Fruit fly (Drosophila melanogaster): ENCODE data around the gene lds.

lds gene

dm6 chr3R:7886167-7886858, 33.9 kb upstream of the lds start, which contains the start of gene CG17816:
TSS of gene CG17816 (minus strand) at chr3R:7886733.
- TF ChIP-seq ab (GFP tag; optimal IDR thresholded peaks at IDR 0.05): no peak
- TF ChIP-seq CG11723 (GFP tag; optimal IDR thresholded peaks at IDR 0.05): peak; percentile 25
- TF ChIP-seq CG5180 (GFP tag; optimal IDR thresholded peaks at IDR 0.05): peak; percentile 20
- TF ChIP-seq p53 (GFP tag; optimal IDR thresholded peaks at IDR 0.05): peak; percentile 85
- no peak for TF ChIP-seq CG1603 (tag; optimal IDR thresholded peaks at IDR 0.05)
- no peak for TF ChIP-seq Sin3A (optimal IDR thresholded peaks at IDR 0.05)
- TF ChIP-seq tgo (GFP tag; IDR thresholded peaks at IDR 0.05): no peak
- TF ChIP-seq CG32532 (GFP tag; IDR thresholded peaks at IDR 0.05): no peak
- TF ChIP-seq CG32772 (GFP tag; IDR thresholded peaks at IDR 0.05): no peak
- TF ChIP-seq bsh (GFP tag; optimal IDR thresholded peaks at IDR 0.05): peak in 1 of 2 experiments; percentile 20
- TF ChIP-seq CG1647 (GFP tag; optimal IDR thresholded peaks at IDR 0.05): no peak
- TF ChIP-seq CG16863 (GFP tag; optimal IDR thresholded peaks at IDR 0.05): no peak
- peak; percentile 96 for TF ChIP-seq CG10431 (GFP tag; optimal IDR thresholded peaks at IDR 0.05)
- TF ChIP-seq Nf-YC (tag; optimal IDR thresholded peaks at IDR 0.05): no peak
- no peak for TF ChIP-seq sens-2 (GFP tag; IDR thresholded peaks at IDR 0.05)
- peak; percentile 43 for TF ChIP-seq nom (GFP tag; optimal IDR thresholded peaks at IDR 0.05)
- TF ChIP-seq CG34376 (GFP tag; optimal IDR thresholded peaks at IDR 0.05): no peak
- no peak for TF ChIP-seq CG14014 (GFP tag; IDR thresholded peaks at IDR 0.05)
- no peak for TF ChIP-seq CG3838 (GFP tag; optimal IDR thresholded peaks at IDR 0.05)
- TF ChIP-seq CG10959 (GFP tag; IDR thresholded peaks at IDR 0.05): no peak
- no peak for TF ChIP-seq org-1 (GFP tag; optimal IDR thresholded peaks at IDR 0.05)
- no peak for TF ChIP-seq gt (GFP tag; IDR thresholded peaks at IDR 0.05)
- no peak for TF ChIP-seq pnt (GFP tag; optimal IDR thresholded peaks at IDR 0.05)
- TF ChIP-seq CG18764 (GFP tag; optimal IDR thresholded peaks at IDR 0.05): no peak
- TF ChIP-seq CG10654 (GFP tag; optimal IDR thresholded peaks at IDR 0.05): no peak
- no peak for TF ChIP-seq CG10462 (GFP tag; optimal IDR thresholded peaks at IDR 0.05)
- TF ChIP-seq Deaf1 (tag; optimal IDR thresholded peaks at IDR 0.05): peak; percentile 80
- no peak for TF ChIP-seq NfI (GFP tag; optimal IDR thresholded peaks at IDR 0.05)
- TF ChIP-seq CG10366 (GFP tag; IDR thresholded peaks at IDR 0.05): no peak
- no peak for TF ChIP-seq slbo (GFP tag; IDR thresholded peaks at IDR 0.05)
- TF ChIP-seq CG10565 (GFP tag; optimal IDR thresholded peaks at IDR 0.05): no peak
- TF ChIP-seq CG17802 (tag; optimal IDR thresholded peaks at IDR 0.05): no peak
- no peak for TF ChIP-seq exex (tag; optimal IDR thresholded peaks at IDR 0.05)
- no peak for TF ChIP-seq CG1233 (GFP tag; optimal IDR thresholded peaks at IDR 0.05)
- 0 out of 3 replicates have a peak, but pooled peaks have one; percentile 12 for TF ChIP-seq CG34422 (GFP tag; IDR thresholded peaks at IDR 0.05)
- TF ChIP-seq Ets65A (GFP tag): peak; percentile 71
- no peak for TF ChIP-seq shn (GFP tag; optimal IDR thresholded peaks at IDR 0.05)
- TF ChIP-seq phol (tag; optimal IDR thresholded peaks at IDR 0.05): peak; percentile 37
- no peak for TF ChIP-seq tll (GFP tag; optimal IDR thresholded peaks at IDR 0.05)
- TF ChIP-seq Adf1 (GFP tag; IDR thresholded peaks at IDR 0.05): peak; percentile 84
- TF ChIP-seq mirr (GFP tag; optimal IDR thresholded peaks at IDR 0.05): no peak
- no peak for TF ChIP-seq CG11695 (GFP tag; IDR thresholded peaks at IDR 0.05)
- no peak for TF ChIP-seq Bteb2 (GFP tag; optimal IDR thresholded peaks at IDR 0.05)
- TF ChIP-seq Nf-YB (GFP tag; optimal IDR thresholded peaks at IDR 0.05): peak; percentile 29
- no peak for TF ChIP-seq Tbp (GFP tag; optimal IDR thresholded peaks at IDR 0.05)
- peak; percentile 28 for TF ChIP-seq CG8478 (optimal IDR thresholded peaks at IDR 0.05)
- peak; percentile 44 for TF ChIP-seq CG13894 (tag; optimal IDR thresholded peaks at IDR 0.05)
- TF ChIP-seq oc (tag; optimal IDR thresholded peaks at IDR 0.05): peak; percentile 30
- TF ChIP-seq onecut (GFP tag; IDR thresholded peaks at IDR 0.05): peak; percentile 71; the same call in 1 of the 2 replicates
- TF ChIP-seq CG14050 (GFP tag; IDR thresholded peaks at IDR 0.05): no peak
- TF ChIP-seq Pdp1 (GFP tag; optimal IDR thresholded peaks at IDR 0.05): peak in 1 of 2 experiments; percentile 42

Measured in whole organism, embryonic.